Fruit fly (Drosophila melanogaster) ovary, adult (tissue): ENCODE data around the gene Zpr1.

Source experiments
- CG17801 ChIP-seq: fragments of 200-800 bp; optimal IDR thresholded peaks from 2 replicates; lab custom pipeline; 2019; ENCODE audit warnings: missing biosample characterization, mild to moderate bottlenecking, missing genetic modification characterization, moderate library complexity; ENCODE audit not compliant: partially characterized antibody

Zpr1 gene

dm6 chrX:9133577-9134240 lies 28.2 kb downstream of the Zpr1 start:
- TF ChIP-seq CG17801 (GFP tag; lab: Kevin White, UChicago) = no peak

- TF ChIP-seq CG17801 (GFP tag; lab: Kevin White, UChicago) = no peak
Measured at dm6 chrX:9132589-9133237, 29.2 kb downstream of the Zpr1 start.

- TF ChIP-seq CG17801 (GFP tag; lab: Kevin White, UChicago) = no peak
Measured at dm6 chrX:9131523-9131922, 30.4 kb downstream of the Zpr1 start.

- no peak for TF ChIP-seq CG17801 (GFP tag; lab: Kevin White, UChicago)
Measured at dm6 chrX:9130243-9130642, 31.6 kb downstream of the Zpr1 start.

- no peak for TF ChIP-seq CG17801 (GFP tag; lab: Kevin White, UChicago)
Measured at dm6 chrX:9129436-9129835, 32.5 kb downstream of the Zpr1 start.

dm6 chrX:9128012-9128280 lies 33.9 kb downstream of the Zpr1 start:
- TF ChIP-seq CG17801 (GFP tag; lab: Kevin White, UChicago) = no peak

dm6 chrX:9127264-9128011 lies 34.5 kb downstream of the Zpr1 start:
- no peak for TF ChIP-seq CG17801 (GFP tag; lab: Kevin White, UChicago)

dm6 chrX:9122492-9122891 lies 39.4 kb downstream of the Zpr1 start:
- no peak for TF ChIP-seq CG17801 (GFP tag; lab: Kevin White, UChicago)

dm6 chrX:9120828-9121754 lies 40.8 kb downstream of the Zpr1 start:
- peak; percentile 54 for TF ChIP-seq CG17801 (GFP tag; lab: Kevin White, UChicago)

- no peak for TF ChIP-seq CG17801 (GFP tag; lab: Kevin White, UChicago)
Measured at dm6 chrX:9119671-9120364, 42.1 kb downstream of the Zpr1 start.

dm6 chrX:9118961-9119633 lies 42.8 kb downstream of the Zpr1 start:
- no peak for TF ChIP-seq CG17801 (GFP tag; lab: Kevin White, UChicago)

- TF ChIP-seq CG17801 (GFP tag; lab: Kevin White, UChicago) = no peak
Measured at dm6 chrX:9117831-9118230, 44.1 kb downstream of the Zpr1 start.

dm6 chrX:9110155-9110909 lies 51.6 kb downstream of the Zpr1 start:
- no peak for TF ChIP-seq CG17801 (GFP tag; lab: Kevin White, UChicago)
